Fruit fly (Drosophila melanogaster): ENCODE measurements around the gene lin-52.

lin-52 gene

DNA sequence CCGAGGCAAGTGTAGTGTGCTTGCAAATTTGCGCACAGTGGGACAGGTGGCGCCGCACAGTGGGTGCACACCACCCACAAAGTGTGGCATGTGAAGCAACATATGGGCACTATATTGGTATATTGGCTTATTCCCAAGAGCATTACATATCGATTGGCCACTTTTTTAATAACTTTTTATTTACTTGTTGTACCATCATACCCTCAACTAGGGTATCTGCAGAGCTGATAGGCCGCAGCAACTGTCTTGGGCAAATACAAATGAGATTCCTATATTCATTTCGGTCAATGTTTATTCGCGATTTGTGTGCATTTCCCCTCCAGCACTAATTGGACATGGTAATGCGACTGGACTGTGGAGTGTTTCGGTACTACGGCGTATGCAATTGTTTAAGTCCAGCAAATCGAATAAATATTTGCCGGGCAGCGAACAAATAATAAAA is 30.0 kb downstream of the lin-52 start:
- TF ChIP-seq Hr96 (GFP tag; optimal IDR thresholded peaks at IDR 0.05) (no peak), cnc (optimal IDR thresholded peaks at IDR 0.05) (no peak), cic (GFP tag; optimal IDR thresholded peaks at IDR 0.05) (no peak), CG12768 (GFP tag; optimal IDR thresholded peaks at IDR 0.05) (no peak), CG11617 (GFP tag; optimal IDR thresholded peaks at IDR 0.05) (no peak), bab1 (GFP tag; optimal IDR thresholded peaks at IDR 0.05) (peak; percentile 6), kay (GFP tag; ENCODE audit: borderline replicate concordance) (no peak), CG14711 (tag; optimal IDR thresholded peaks at IDR 0.05) (peak; percentile 18), Crg-1 (GFP tag; optimal IDR thresholded peaks at IDR 0.05) (no peak), CG7101 (tag; optimal IDR thresholded peaks at IDR 0.05) (peak; percentile 31), toe (GFP tag; optimal IDR thresholded peaks at IDR 0.05) (no peak), Mnt (GFP tag; optimal IDR thresholded peaks at IDR 0.05) (no peak), pad (GFP tag; optimal IDR thresholded peaks at IDR 0.05) (peak; percentile 59), CG33017 (tag; optimal IDR thresholded peaks at IDR 0.05) (no peak), CG1620 (GFP tag; optimal IDR thresholded peaks at IDR 0.05) (no peak), Clk (GFP tag; optimal IDR thresholded peaks at IDR 0.05) (no peak), CG5204 (GFP tag; optimal IDR thresholded peaks at IDR 0.05) (no peak), ovo (GFP tag; optimal IDR thresholded peaks at IDR 0.05) (no peak), CG7045 (GFP tag; optimal IDR thresholded peaks at IDR 0.05) (peak; percentile 32), tj (GFP tag; optimal IDR thresholded peaks at IDR 0.05) (no peak)

DNA sequence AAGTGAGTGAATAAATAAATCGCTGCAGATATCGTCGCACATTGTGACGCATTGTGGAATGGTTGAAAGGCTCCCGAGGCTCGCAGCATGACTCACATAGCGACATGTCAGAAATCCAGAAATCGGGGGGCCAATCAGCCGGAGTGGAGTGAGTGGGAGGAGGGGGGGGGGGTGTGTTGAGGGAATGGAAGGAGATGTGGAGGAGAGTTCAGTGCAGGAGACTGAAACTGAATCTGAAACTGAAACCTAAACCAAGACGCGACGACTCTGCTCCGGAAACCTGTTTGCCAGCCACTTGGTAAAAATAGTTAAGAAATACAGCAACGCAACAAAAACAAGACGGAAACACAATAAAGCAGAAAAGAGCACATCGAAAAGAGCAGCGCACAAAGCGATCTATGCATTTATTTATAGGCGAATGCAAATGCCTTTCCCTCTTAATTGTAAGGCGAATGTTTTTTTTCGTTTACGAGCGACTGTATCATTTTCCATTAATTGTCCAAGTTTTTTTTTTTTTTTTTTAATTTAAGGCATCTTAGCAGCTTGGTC is 30.5 kb downstream of the lin-52 start:
- TF ChIP-seq CG12768 (GFP tag; optimal IDR thresholded peaks at IDR 0.05), result no peak
- no peak for TF ChIP-seq Crg-1 (GFP tag; optimal IDR thresholded peaks at IDR 0.05)
- no peak for TF ChIP-seq CG11617 (GFP tag; optimal IDR thresholded peaks at IDR 0.05)
- no peak for TF ChIP-seq cnc (optimal IDR thresholded peaks at IDR 0.05)
- TF ChIP-seq toe (GFP tag; optimal IDR thresholded peaks at IDR 0.05), result no peak
- TF ChIP-seq Hr96 (GFP tag; optimal IDR thresholded peaks at IDR 0.05), result no peak
- no peak for TF ChIP-seq Clk (GFP tag; optimal IDR thresholded peaks at IDR 0.05)
- no peak for TF ChIP-seq pad (GFP tag; optimal IDR thresholded peaks at IDR 0.05)
- no peak for TF ChIP-seq tj (GFP tag; optimal IDR thresholded peaks at IDR 0.05)
- no peak for TF ChIP-seq ovo (GFP tag; optimal IDR thresholded peaks at IDR 0.05)
- TF ChIP-seq CG1620 (GFP tag; optimal IDR thresholded peaks at IDR 0.05), result no peak
- no peak for TF ChIP-seq CG7045 (GFP tag; optimal IDR thresholded peaks at IDR 0.05)
- no peak for TF ChIP-seq CG7101 (tag; optimal IDR thresholded peaks at IDR 0.05)
- no peak for TF ChIP-seq bab1 (GFP tag; optimal IDR thresholded peaks at IDR 0.05)

DNA sequence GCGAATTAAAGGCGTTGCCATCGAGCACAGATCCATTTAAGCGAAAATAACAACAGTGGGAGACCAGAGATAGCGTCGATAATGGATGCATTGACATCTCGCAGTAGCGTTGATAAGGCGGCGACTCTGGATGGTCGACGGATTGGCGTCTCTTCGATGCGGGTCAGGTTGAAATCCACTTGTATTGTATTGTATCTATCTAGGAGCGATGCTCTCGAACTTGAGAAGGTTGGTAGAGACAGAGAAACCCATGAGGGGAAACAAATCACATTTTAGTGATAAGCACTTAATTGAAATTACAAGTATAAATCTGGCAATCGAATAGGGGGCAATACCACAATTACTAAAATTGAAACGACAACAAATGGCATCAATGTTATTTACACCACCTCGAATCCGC is 31.2 kb downstream of the lin-52 start:
- no peak for TF ChIP-seq Mnt (GFP tag; optimal IDR thresholded peaks at IDR 0.05)
- no peak for TF ChIP-seq pad (GFP tag; optimal IDR thresholded peaks at IDR 0.05)
- no peak for TF ChIP-seq ovo (GFP tag; optimal IDR thresholded peaks at IDR 0.05)
- no peak for TF ChIP-seq Clk (GFP tag; optimal IDR thresholded peaks at IDR 0.05)
- no peak for TF ChIP-seq cnc (optimal IDR thresholded peaks at IDR 0.05)
- no peak for TF ChIP-seq CG5204 (GFP tag; optimal IDR thresholded peaks at IDR 0.05)
- no peak for TF ChIP-seq tj (GFP tag; optimal IDR thresholded peaks at IDR 0.05)
- no peak for TF ChIP-seq bab1 (GFP tag; optimal IDR thresholded peaks at IDR 0.05)
- no peak for TF ChIP-seq CG7045 (GFP tag; optimal IDR thresholded peaks at IDR 0.05)
- TF ChIP-seq Crg-1 (GFP tag; optimal IDR thresholded peaks at IDR 0.05), result no peak
- no peak for TF ChIP-seq cic (GFP tag; optimal IDR thresholded peaks at IDR 0.05)
- no peak for TF ChIP-seq kay (GFP tag; ENCODE audit: borderline replicate concordance)
- TF ChIP-seq CG7101 (tag; optimal IDR thresholded peaks at IDR 0.05), result no peak
- TF ChIP-seq CG12768 (GFP tag; optimal IDR thresholded peaks at IDR 0.05), result no peak
- TF ChIP-seq Hr96 (GFP tag; optimal IDR thresholded peaks at IDR 0.05), result no peak
- no peak for TF ChIP-seq CG14711 (tag; optimal IDR thresholded peaks at IDR 0.05)
- TF ChIP-seq CG11617 (GFP tag; optimal IDR thresholded peaks at IDR 0.05), result no peak
- no peak for TF ChIP-seq CG33017 (tag; optimal IDR thresholded peaks at IDR 0.05)
- TF ChIP-seq toe (GFP tag; optimal IDR thresholded peaks at IDR 0.05), result no peak
- no peak for TF ChIP-seq CG1620 (GFP tag; optimal IDR thresholded peaks at IDR 0.05)

DNA sequence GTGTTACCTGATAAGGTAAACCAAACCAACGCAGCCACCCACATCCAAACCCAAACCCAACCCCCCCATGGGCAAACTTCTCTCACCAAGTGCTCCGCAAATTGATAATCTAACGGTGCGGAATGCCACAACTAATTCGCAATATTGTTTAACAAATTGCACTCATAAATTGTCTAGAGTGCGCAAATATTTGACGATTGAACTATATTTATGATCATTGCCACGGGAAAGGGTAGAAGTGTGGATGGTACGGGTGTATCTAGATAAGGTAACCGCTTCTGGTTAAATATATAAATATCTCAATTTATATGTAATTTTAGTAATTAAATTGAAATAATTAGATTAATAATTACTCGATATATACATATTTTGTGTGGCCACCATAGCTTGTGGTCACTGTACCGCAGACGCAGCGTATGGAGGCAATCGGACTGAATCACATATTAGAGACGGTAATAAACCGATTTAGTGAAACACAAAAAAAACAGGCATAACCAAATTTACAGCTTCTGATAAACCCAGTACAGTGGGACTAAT is 36.2 kb downstream of the lin-52 start:
- TF ChIP-seq CG12768 (GFP tag; optimal IDR thresholded peaks at IDR 0.05) (peak; percentile 91), Mnt (GFP tag; optimal IDR thresholded peaks at IDR 0.05) (peak; percentile 69), ovo (GFP tag; optimal IDR thresholded peaks at IDR 0.05) (peak; percentile 68), CG14711 (tag; optimal IDR thresholded peaks at IDR 0.05) (peak; percentile 89), Hr96 (GFP tag; optimal IDR thresholded peaks at IDR 0.05) (peak; percentile 45), pad (GFP tag; optimal IDR thresholded peaks at IDR 0.05) (peak; percentile 77), CG1620 (GFP tag; optimal IDR thresholded peaks at IDR 0.05) (peak; percentile 8), cnc (optimal IDR thresholded peaks at IDR 0.05) (no peak), Clk (GFP tag; optimal IDR thresholded peaks at IDR 0.05) (peak; percentile 70), Crg-1 (GFP tag; optimal IDR thresholded peaks at IDR 0.05) (peak; percentile 41), CG7101 (tag; optimal IDR thresholded peaks at IDR 0.05) (peak; percentile 95), tj (GFP tag; optimal IDR thresholded peaks at IDR 0.05) (peak; percentile 62), CG11617 (GFP tag; optimal IDR thresholded peaks at IDR 0.05) (peak; percentile 87), CG33017 (tag; optimal IDR thresholded peaks at IDR 0.05) (peak; percentile 90), toe (GFP tag; optimal IDR thresholded peaks at IDR 0.05) (peak; percentile 52), CG5204 (GFP tag; optimal IDR thresholded peaks at IDR 0.05) (peak; percentile 59), CG7045 (GFP tag; optimal IDR thresholded peaks at IDR 0.05) (peak; percentile 84), bab1 (GFP tag; optimal IDR thresholded peaks at IDR 0.05) (peak; percentile 25), cic (GFP tag; optimal IDR thresholded peaks at IDR 0.05) (peak; percentile 10), kay (GFP tag; ENCODE audit: borderline replicate concordance) (peak; percentile 64)

DNA sequence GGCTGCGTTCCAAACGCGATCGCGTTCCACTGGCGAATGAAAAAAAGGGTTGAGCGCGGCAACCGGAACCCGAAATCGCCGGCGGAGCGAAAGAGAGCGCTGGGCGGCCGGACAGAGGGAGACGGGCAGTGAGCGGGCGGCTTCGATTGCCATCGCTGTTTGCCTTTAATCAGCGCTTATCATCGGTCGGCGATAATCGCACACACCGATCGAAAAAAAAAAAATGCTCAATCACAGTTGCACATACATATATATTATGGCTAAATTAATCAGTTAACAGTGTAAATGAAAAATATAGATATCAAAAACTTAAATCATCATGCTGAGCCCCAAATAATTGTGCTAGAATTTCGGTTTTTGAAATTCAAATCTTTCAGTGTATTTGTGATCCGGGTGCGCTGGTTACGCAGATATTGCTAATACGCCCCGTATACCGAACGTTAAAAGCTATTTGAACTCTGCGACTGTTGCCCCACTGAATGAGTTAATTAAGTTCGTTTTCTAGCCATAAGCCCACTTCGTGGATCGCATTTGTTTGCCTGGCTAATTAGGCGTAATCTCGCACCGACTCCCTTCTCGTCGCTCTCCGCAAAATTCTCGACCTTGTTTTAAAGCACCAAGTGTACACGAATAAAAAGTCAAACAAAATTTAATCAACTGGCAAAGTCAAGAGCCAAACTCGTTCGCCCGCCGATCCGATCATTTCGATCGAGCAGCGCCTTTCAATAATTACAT is 36.9 kb downstream of the lin-52 start, which contains the start of gene CG33080:
TSS of gene CG33080 (minus strand) at position 38 of the 735 bp plus-strand sequence.
- TF ChIP-seq Crg-1 (GFP tag; optimal IDR thresholded peaks at IDR 0.05) (no peak), CG14711 (tag; optimal IDR thresholded peaks at IDR 0.05) (peak; percentile 2), pad (GFP tag; optimal IDR thresholded peaks at IDR 0.05) (no peak), CG7101 (tag; optimal IDR thresholded peaks at IDR 0.05) (peak; percentile 3)

All from whole organism, adult.